Worm (Caenorhabditis elegans) whole organism, mixed stage, embryonic: ENCODE results near the gene Y58A7A.3.

Experiments
- M03D4.4 ChIP-seq: sonication (generic microtip); optimal IDR thresholded peaks from 2 replicates; lab custom pipeline; 2017; ENCODE audit warnings: mild to moderate bottlenecking, missing genetic modification characterization, missing compliant biosample characterization
- blmp-1 ChIP-seq: fragments of 150-350 bp; optimal IDR thresholded peaks from 2 replicates; lab custom pipeline; 2014; ENCODE audit warnings: missing biosample characterization, missing genetic modification characterization
- ceh-43 ChIP-seq: fragments of 200-800 bp; sonication (Bioruptor generic); optimal IDR thresholded peaks from 2 replicates; lab custom pipeline; 2018; ENCODE audit warnings: mild to moderate bottlenecking, missing genetic modification characterization, moderate library complexity, missing compliant biosample characterization
- ceh-83 ChIP-seq: fragments of 200-800 bp; sonication (Bioruptor generic); optimal IDR thresholded peaks from 2 replicates; lab custom pipeline; 2018; ENCODE audit warnings: mild to moderate bottlenecking, missing genetic modification characterization, missing compliant biosample characterization
- ces-1 ChIP-seq: fragments of 150-350 bp; optimal IDR thresholded peaks from 2 replicates; lab custom pipeline; 2014; ENCODE audit warnings: missing biosample characterization, missing genetic modification reagents, missing genetic modification characterization
- drap-1 ChIP-seq: fragments of 200-800 bp; sonication (Bioruptor generic); optimal IDR thresholded peaks from 3 replicates; lab custom pipeline; 2018; ENCODE audit warnings: mild to moderate bottlenecking, missing genetic modification characterization, missing compliant biosample characterization
- elt-1 ChIP-seq: sonication (generic microtip); optimal IDR thresholded peaks from 2 replicates; lab custom pipeline; 2017; ENCODE audit warnings: missing genetic modification characterization, mild to moderate bottlenecking, missing compliant biosample characterization, antibody characterized with exemption, moderate library complexity, borderline replicate concordance; ENCODE audit not compliant: insufficient read depth
- elt-3 ChIP-seq: fragments of 150-350 bp; optimal IDR thresholded peaks from 2 replicates; lab custom pipeline; 2014; ENCODE audit warnings: missing biosample characterization, missing genetic modification characterization
- flh-1 ChIP-seq: fragments of 200-800 bp; sonication (Bioruptor generic); optimal IDR thresholded peaks from 2 replicates; lab custom pipeline; 2018; ENCODE audit warnings: mild to moderate bottlenecking, missing genetic modification characterization, moderate library complexity, missing compliant biosample characterization
- ham-2 ChIP-seq: fragments of 200-800 bp; sonication (Bioruptor generic); optimal IDR thresholded peaks from 2 replicates; lab custom pipeline; 2018; ENCODE audit warnings: mild to moderate bottlenecking, missing genetic modification characterization, missing compliant biosample characterization
- hlh-1 ChIP-seq: fragments of 150-350 bp; optimal IDR thresholded peaks from 2 replicates; lab custom pipeline; 2014; ENCODE audit warnings: missing biosample characterization, missing genetic modification reagents, missing genetic modification characterization
- lin-13 ChIP-seq: fragments of 150-350 bp; optimal IDR thresholded peaks from 2 replicates; lab custom pipeline; 2014; ENCODE audit warnings: missing biosample characterization, missing genetic modification characterization
- lin-32 ChIP-seq: fragments of 200-800 bp; sonication (Bioruptor generic); optimal IDR thresholded peaks from 2 replicates; lab custom pipeline; 2018; ENCODE audit warnings: mild to moderate bottlenecking, missing genetic modification characterization, missing compliant biosample characterization
- lsy-2 ChIP-seq: fragments of 150-350 bp; optimal IDR thresholded peaks from 2 replicates; lab custom pipeline; 2014; ENCODE audit warnings: missing biosample characterization, missing genetic modification characterization
- mab-5 ChIP-seq: fragments of 150-350 bp; optimal IDR thresholded peaks from 2 replicates; lab custom pipeline; 2014; ENCODE audit warnings: missing biosample characterization, missing genetic modification characterization
- mep-1 ChIP-seq: fragments of 150-350 bp; optimal IDR thresholded peaks from 2 replicates; lab custom pipeline; 2017; ENCODE audit warnings: missing biosample characterization, missing genetic modification reagents, missing genetic modification characterization, inconsistent platforms
- mls-2 ChIP-seq: sonication (generic microtip); optimal IDR thresholded peaks from 2 replicates; lab custom pipeline; 2016; ENCODE audit warnings: mild to moderate bottlenecking, missing genetic modification characterization, moderate library complexity, missing compliant biosample characterization
- nhr-12 ChIP-seq: fragments of 150-350 bp; optimal IDR thresholded peaks from 2 replicates; lab custom pipeline; 2014; ENCODE audit warnings: missing biosample characterization, missing genetic modification characterization
- nhr-2 ChIP-seq: fragments of 150-350 bp; optimal IDR thresholded peaks from 2 replicates; lab custom pipeline; 2014; ENCODE audit warnings: missing biosample characterization, missing genetic modification characterization
- nhr-28 ChIP-seq: fragments of 150-350 bp; optimal IDR thresholded peaks from 2 replicates; lab custom pipeline; 2014; ENCODE audit warnings: missing biosample characterization, missing genetic modification characterization
- nhr-76 ChIP-seq: sonication (generic microtip); optimal IDR thresholded peaks from 2 replicates; lab custom pipeline; 2017; ENCODE audit warnings: missing biosample characterization, missing genetic modification characterization
- pha-4 ChIP-seq: fragments of 150-350 bp; optimal IDR thresholded peaks from 2 replicates; lab custom pipeline; 2018; ENCODE audit warnings: missing biosample characterization, missing genetic modification reagents, missing genetic modification characterization
- sem-2 ChIP-seq: fragments of 200-800 bp; sonication (Bioruptor generic); optimal IDR thresholded peaks from 2 replicates; lab custom pipeline; 2018; ENCODE audit warnings: mild to moderate bottlenecking, missing genetic modification characterization, missing compliant biosample characterization
- snpc-4 ChIP-seq: fragments of 150-350 bp; optimal IDR thresholded peaks from 2 replicates; lab custom pipeline; 2014; ENCODE audit warnings: missing biosample characterization, missing genetic modification characterization
- sptf-1 ChIP-seq: sonication (generic microtip); optimal IDR thresholded peaks from 2 replicates; lab custom pipeline; 2017; ENCODE audit warnings: mild to moderate bottlenecking, missing genetic modification characterization, moderate library complexity, missing compliant biosample characterization
- tbx-8 ChIP-seq: fragments of 200-800 bp; sonication (Bioruptor generic); optimal IDR thresholded peaks from 2 replicates; lab custom pipeline; 2018; ENCODE audit warnings: mild to moderate bottlenecking, missing genetic modification characterization, moderate library complexity, missing compliant biosample characterization
- unc-120 ChIP-seq: sonication (generic microtip); optimal IDR thresholded peaks from 2 replicates; lab custom pipeline; 2017; ENCODE audit warnings: missing genetic modification characterization, missing compliant biosample characterization; ENCODE audit not compliant: poor library complexity, severe bottlenecking
- unc-39 ChIP-seq: fragments of 150-350 bp; optimal IDR thresholded peaks from 2 replicates; lab custom pipeline; 2014; ENCODE audit warnings: missing biosample characterization, missing genetic modification characterization
- unc-62 ChIP-seq: fragments of 150-350 bp; optimal IDR thresholded peaks from 2 replicates; lab custom pipeline; 2014; ENCODE audit warnings: missing biosample characterization, missing genetic modification reagents, missing genetic modification characterization
- zip-8 ChIP-seq: fragments of 150-350 bp; optimal IDR thresholded peaks from 2 replicates; lab custom pipeline; 2014; ENCODE audit warnings: missing biosample characterization, missing genetic modification characterization
- ztf-11 ChIP-seq: fragments of 150-350 bp; optimal IDR thresholded peaks from 2 replicates; lab custom pipeline; 2014; ENCODE audit warnings: missing biosample characterization, missing genetic modification characterization

Y58A7A.3 gene

ce11 chrV:5110684-5111083 lies 30.0 kb upstream of the Y58A7A.3 start, which contains the start of gene ugt-63:
ugt-63 (minus strand) TSS chrV:5110772.
- no peak for TF ChIP-seq unc-120 (tag; lab: Kevin White, UChicago)
- no peak for TF ChIP-seq mab-5 (tag; lab: Kevin White, UChicago)
- TF ChIP-seq elt-1 (tag; lab: Kevin White, UChicago) = no peak
- TF ChIP-seq ceh-43 (GFP tag; lab: Kevin White, UChicago) = no peak
- TF ChIP-seq unc-62 = no peak
- TF ChIP-seq lin-13 (tag; lab: Kevin White, UChicago) = no peak
- no peak for TF ChIP-seq M03D4.4 (tag; lab: Kevin White, UChicago)
- TF ChIP-seq sptf-1 (tag; lab: Kevin White, UChicago) = no peak
- TF ChIP-seq ham-2 (GFP tag; lab: Kevin White, UChicago) = no peak
- no peak for TF ChIP-seq elt-3 (tag; lab: Kevin White, UChicago)
- no peak for TF ChIP-seq nhr-2

ce11 chrV:5107816-5108215 lies 27.1 kb upstream of the Y58A7A.3 start, which contains the start of gene srab-3:
srab-3 (minus strand) TSS chrV:5107916.
- TF ChIP-seq sem-2 (GFP tag; lab: Kevin White, UChicago) = no peak
- no peak for TF ChIP-seq blmp-1 (tag; lab: Kevin White, UChicago)
- TF ChIP-seq mab-5 (tag; lab: Kevin White, UChicago) = no peak
- no peak for TF ChIP-seq ham-2 (GFP tag; lab: Kevin White, UChicago)
- no peak for TF ChIP-seq mep-1
- no peak for TF ChIP-seq mls-2 (tag; lab: Kevin White, UChicago)
- TF ChIP-seq nhr-2 = no peak
- TF ChIP-seq ces-1 = no peak

ce11 chrV:5104934-5105333 lies 24.2 kb upstream of the Y58A7A.3 start, which contains the start of gene srab-2:
srab-2 (minus strand) TSS chrV:5105034.
- TF ChIP-seq ham-2 (GFP tag; lab: Kevin White, UChicago) (no peak), mab-5 (tag; lab: Kevin White, UChicago) (no peak), flh-1 (GFP tag; lab: Kevin White, UChicago) (no peak), blmp-1 (tag; lab: Kevin White, UChicago) (no peak), unc-120 (tag; lab: Kevin White, UChicago) (no peak), ceh-83 (GFP tag; lab: Kevin White, UChicago) (no peak), nhr-12 (tag; lab: Kevin White, UChicago) (no peak), ceh-43 (GFP tag; lab: Kevin White, UChicago) (no peak), mls-2 (tag; lab: Kevin White, UChicago) (no peak), hlh-1 (tag; lab: Kevin White, UChicago) (no peak), tbx-8 (GFP tag; lab: Kevin White, UChicago) (no peak), elt-1 (tag; lab: Kevin White, UChicago) (no peak), nhr-2 (no peak), mep-1 (no peak)

ce11 chrV:5102017-5102416 lies 21.3 kb upstream of the Y58A7A.3 start, which contains the start of gene srab-1:
srab-1 (minus strand) TSS chrV:5102117.
- TF ChIP-seq sptf-1 (tag; lab: Kevin White, UChicago) = no peak
- no peak for TF ChIP-seq blmp-1 (tag; lab: Kevin White, UChicago)
- no peak for TF ChIP-seq nhr-76
- TF ChIP-seq unc-120 (tag; lab: Kevin White, UChicago) = no peak
- TF ChIP-seq mep-1 = no peak
- no peak for TF ChIP-seq sem-2 (GFP tag; lab: Kevin White, UChicago)
- TF ChIP-seq zip-8 (tag; lab: Kevin White, UChicago) = no peak
- no peak for TF ChIP-seq nhr-12 (tag; lab: Kevin White, UChicago)
- TF ChIP-seq elt-3 (tag; lab: Kevin White, UChicago) = no peak
- no peak for TF ChIP-seq ham-2 (GFP tag; lab: Kevin White, UChicago)
- TF ChIP-seq drap-1 (GFP tag; lab: Kevin White, UChicago) = no peak
- TF ChIP-seq nhr-28 (tag; lab: Kevin White, UChicago) = no peak
- no peak for TF ChIP-seq flh-1 (GFP tag; lab: Kevin White, UChicago)
- TF ChIP-seq unc-39 = no peak
- no peak for TF ChIP-seq snpc-4 (tag; lab: Kevin White, UChicago)
- TF ChIP-seq tbx-8 (GFP tag; lab: Kevin White, UChicago) = no peak
- no peak for TF ChIP-seq lsy-2 (tag; lab: Kevin White, UChicago)
- no peak for TF ChIP-seq nhr-2

- no peak for TF ChIP-seq mab-5 (tag; lab: Kevin White, UChicago)
- TF ChIP-seq hlh-1 (tag; lab: Kevin White, UChicago) = no peak
- TF ChIP-seq mep-1 = no peak
- no peak for TF ChIP-seq nhr-76
- no peak for TF ChIP-seq tbx-8 (GFP tag; lab: Kevin White, UChicago)
- no peak for TF ChIP-seq pha-4
- TF ChIP-seq nhr-28 (tag; lab: Kevin White, UChicago) = no peak
- no peak for TF ChIP-seq snpc-4 (tag; lab: Kevin White, UChicago)
- no peak for TF ChIP-seq blmp-1 (tag; lab: Kevin White, UChicago)
- no peak for TF ChIP-seq sem-2 (GFP tag; lab: Kevin White, UChicago)
- TF ChIP-seq ceh-43 (GFP tag; lab: Kevin White, UChicago) = no peak
- TF ChIP-seq nhr-2 = no peak
- TF ChIP-seq elt-1 (tag; lab: Kevin White, UChicago) = no peak
- no peak for TF ChIP-seq lin-32
- TF ChIP-seq ces-1 = no peak
- no peak for TF ChIP-seq ztf-11 (tag; lab: Kevin White, UChicago)
- TF ChIP-seq lsy-2 (tag; lab: Kevin White, UChicago) = no peak
These were observed 18.2 kb upstream of the Y58A7A.3 start, which contains the start of gene unc-46 for ce11 chrV:5098925-5099324. unc-46 (minus strand) TSS chrV:5099025.
